Fruit fly (Drosophila melanogaster) Kc167 (cell line): ENCODE measurements around the gene CG43060.

ENCODE experiments used
- psq ChIP-seq: fragments of >200 bp; optimal IDR thresholded peaks from 2 replicates; lab custom pipeline; 2017; ENCODE audit warnings: missing external identifiers
- ttk ChIP-seq: sonication (Bioruptor generic); optimal IDR thresholded peaks from 2 replicates; lab custom pipeline; 2017; ENCODE audit warnings: missing external identifiers

- TF ChIP-seq psq (lab: Kevin White, UChicago) (no peak), ttk (no peak)
Measured at dm6 chr3R:8026515-8026914, 14.5 kb upstream of the CG43060 start.
